Worm (Caenorhabditis elegans) whole organism, L4 larva: ENCODE results near the gene T26C11.8.

ENCODE experiments used
- F37D6.2 ChIP-seq: sonication (generic microtip); optimal IDR thresholded peaks from 2 replicates; lab custom pipeline; 2016; ENCODE audit warnings: mild to moderate bottlenecking, missing genetic modification characterization, missing compliant biosample characterization
- F44E2.7 ChIP-seq: fragments of 200-800 bp; sonication (Bioruptor generic); IDR thresholded peaks from 2 replicates; pipeline ENCODE4 v2.1.2; 2022; ENCODE audit warnings: missing genetic modification characterization, missing compliant biosample characterization
- F49E8.2 ChIP-seq: sonication (generic microtip); optimal IDR thresholded peaks from 2 replicates; lab custom pipeline; 2016; ENCODE audit warnings: missing compliant biosample characterization, mild to moderate bottlenecking, missing genetic modification characterization, borderline replicate concordance
- Y105C5A.15 ChIP-seq: fragments of 200-800 bp; sonication (Bioruptor generic); IDR thresholded peaks from 2 replicates; pipeline ENCODE4 v1.3.6; 2022; ENCODE audit warnings: missing genetic modification characterization, missing compliant biosample characterization
- Y5F2A.4 ChIP-seq: fragments of 200-800 bp; sonication (Bioruptor generic); optimal IDR thresholded peaks from 2 replicates; lab custom pipeline; 2018; ENCODE audit warnings: mild to moderate bottlenecking, missing genetic modification characterization, missing compliant biosample characterization
- aha-1 ChIP-seq: fragments of 150-350 bp; peaks from one replicate; lab custom pipeline; 2014; ENCODE audit warnings: missing biosample characterization, missing genetic modification characterization
- ceh-20 ChIP-seq: fragments of 200-800 bp; sonication (Bioruptor generic); IDR thresholded peaks from 2 replicates; pipeline ENCODE4 v1.3.6; 2022; ENCODE audit warnings: missing genetic modification reagents, missing genetic modification characterization, missing compliant biosample characterization
- cey-2 ChIP-seq: sonication (generic microtip); optimal IDR thresholded peaks from 3 replicates; lab custom pipeline; 2017; ENCODE audit warnings: missing genetic modification characterization, mild to moderate bottlenecking, missing compliant biosample characterization, antibody characterized with exemption, borderline replicate concordance; ENCODE audit not compliant: insufficient read depth
- daf-19 ChIP-seq: fragments of 200-800 bp; sonication (Bioruptor generic); conservative IDR thresholded peaks from 2 replicates; pipeline ENCODE4 v1.3.6; 2022; ENCODE audit warnings: missing genetic modification characterization, missing compliant biosample characterization
- dmd-8 ChIP-seq: fragments of 200-800 bp; sonication (Bioruptor generic); IDR thresholded peaks from 2 replicates; pipeline ENCODE4 v1.3.6; 2022; ENCODE audit warnings: missing genetic modification characterization, missing compliant biosample characterization
- dve-1 ChIP-seq: sonication (generic microtip); optimal IDR thresholded peaks from 2 replicates; lab custom pipeline; 2017; ENCODE audit warnings: antibody characterized with exemption, mild to moderate bottlenecking, missing genetic modification characterization, missing compliant biosample characterization; ENCODE audit not compliant: insufficient read depth
- egl-27 ChIP-seq: sonication (generic microtip); optimal IDR thresholded peaks from 3 replicates; lab custom pipeline; 2017; ENCODE audit warnings: missing biosample characterization, missing genetic modification reagents, missing genetic modification characterization
- fkh-10 ChIP-seq: fragments of 150-350 bp; optimal IDR thresholded peaks from 2 replicates; lab custom pipeline; 2014; ENCODE audit warnings: missing biosample characterization, missing genetic modification reagents, missing genetic modification characterization
- hif-1 ChIP-seq, 2 experiments: sonication (generic microtip); optimal IDR thresholded peaks; 2 replicates each; lab custom pipeline; 2016 to 2017; ENCODE audit warnings: missing compliant biosample characterization in 2 of 2, missing genetic modification characterization in 2 of 2, missing genetic modification reagents in 2 of 2, missing genotype in 2 of 2, mild to moderate bottlenecking in 1 of 2
- hlh-11 ChIP-seq: fragments of 200-800 bp; sonication (Bioruptor generic); optimal IDR thresholded peaks from 2 replicates; lab custom pipeline; 2018; ENCODE audit warnings: mild to moderate bottlenecking, missing genetic modification characterization, missing compliant biosample characterization
- jun-1 ChIP-seq: fragments of 150-350 bp; optimal IDR thresholded peaks from 2 replicates; lab custom pipeline; 2014; ENCODE audit warnings: missing biosample characterization, missing genetic modification reagents, missing genetic modification characterization
- lim-7 ChIP-seq: fragments of 200-800 bp; sonication (Bioruptor generic); IDR thresholded peaks from 2 replicates; pipeline ENCODE4 v1.3.6; 2022; ENCODE audit warnings: missing genetic modification characterization, missing compliant biosample characterization
- lin-1 ChIP-seq: fragments of 200-800 bp; sonication (Bioruptor generic); IDR thresholded peaks from 2 replicates; pipeline ENCODE4 v1.3.6; 2022; ENCODE audit warnings: missing genetic modification reagents, missing genetic modification characterization, missing compliant biosample characterization
- madf-9 ChIP-seq: fragments of 200-800 bp; sonication (Bioruptor generic); conservative IDR thresholded peaks from 2 replicates; pipeline ENCODE4 v1.3.6; 2022; ENCODE audit warnings: missing genetic modification reagents, missing genetic modification characterization, missing compliant biosample characterization
- mxl-2 ChIP-seq: fragments of 200-800 bp; sonication (Bioruptor generic); conservative IDR thresholded peaks from 2 replicates; pipeline ENCODE4 v1.3.6; 2022; ENCODE audit warnings: missing genetic modification reagents, missing genetic modification characterization, missing compliant biosample characterization
- nhr-10 ChIP-seq: fragments of 150-350 bp; optimal IDR thresholded peaks from 2 replicates; lab custom pipeline; 2014; ENCODE audit warnings: missing biosample characterization, missing genetic modification characterization
- nhr-11 ChIP-seq: fragments of 150-350 bp; optimal IDR thresholded peaks from 2 replicates; lab custom pipeline; 2014; ENCODE audit warnings: missing biosample characterization, missing genetic modification characterization
- nhr-111 ChIP-seq: fragments of 200-800 bp; sonication (Bioruptor generic); optimal IDR thresholded peaks from 2 replicates; lab custom pipeline; 2018; ENCODE audit warnings: mild to moderate bottlenecking, missing genetic modification characterization, missing compliant biosample characterization
- nhr-6 ChIP-seq: fragments of 150-350 bp; optimal IDR thresholded peaks from 2 replicates; lab custom pipeline; 2014; ENCODE audit warnings: missing biosample characterization, missing genetic modification characterization
- nhr-76 ChIP-seq: fragments of 150-350 bp; optimal IDR thresholded peaks from 2 replicates; lab custom pipeline; 2014; ENCODE audit warnings: missing biosample characterization, missing genetic modification characterization
- pqm-1 ChIP-seq: sonication (generic microtip); optimal IDR thresholded peaks from 2 replicates; lab custom pipeline; 2017; ENCODE audit warnings: missing biosample characterization, missing genetic modification characterization
- sdz-12 ChIP-seq: fragments of 200-800 bp; sonication (Bioruptor generic); optimal IDR thresholded peaks from 2 replicates; lab custom pipeline; 2018; ENCODE audit warnings: mild to moderate bottlenecking, missing genetic modification characterization, missing compliant biosample characterization
- tag-97 ChIP-seq: fragments of 200-800 bp; sonication (Bioruptor generic); IDR thresholded peaks from 2 replicates; pipeline ENCODE4 v1.3.6; 2022; ENCODE audit warnings: missing genetic modification characterization, missing compliant biosample characterization
- tra-1 ChIP-seq: fragments of 200-800 bp; sonication (Bioruptor generic); IDR thresholded peaks from 2 replicates; pipeline ENCODE4 v1.3.6; 2022; ENCODE audit warnings: missing genetic modification reagents, missing genetic modification characterization, missing compliant biosample characterization
- unc-39 ChIP-seq: sonication (generic microtip); optimal IDR thresholded peaks from 2 replicates; lab custom pipeline; 2017; ENCODE audit warnings: missing biosample characterization, missing genetic modification characterization
- ztf-11 ChIP-seq: fragments of 150-350 bp; optimal IDR thresholded peaks from 2 replicates; lab custom pipeline; 2014; ENCODE audit warnings: missing biosample characterization, missing genetic modification characterization
- ztf-7 ChIP-seq: fragments of 150-350 bp; optimal IDR thresholded peaks from 2 replicates; lab custom pipeline; 2014; ENCODE audit warnings: missing biosample characterization, missing genetic modification characterization

T26C11.8 gene

DNA sequence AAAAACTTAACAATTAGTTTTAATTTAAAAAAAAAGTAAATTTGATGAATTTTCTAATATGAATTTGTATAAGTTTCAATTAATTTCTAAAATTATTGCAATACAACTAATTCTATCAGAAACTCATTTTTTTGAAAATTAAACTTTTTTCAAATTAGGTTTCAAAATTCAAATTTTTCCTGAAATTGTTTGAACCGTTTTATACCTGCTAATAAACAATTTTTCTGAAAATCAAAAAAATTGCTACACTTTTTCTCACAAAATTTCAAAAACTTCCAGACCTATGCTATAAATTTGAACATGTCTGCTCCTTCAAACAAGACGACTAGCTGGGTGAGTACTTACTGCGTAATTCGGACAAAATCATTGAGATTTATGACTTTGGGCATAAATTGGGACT is at the start of gene T26C11.8:
Gene T26C11.8, plus strand, starts transcription at position 301 of the 400 bp plus-strand sequence.
- no peak for TF ChIP-seq F44E2.7
- no peak for TF ChIP-seq fkh-10 (GFP tag; lab: Kevin White, UChicago)
- no peak for TF ChIP-seq dve-1
- TF ChIP-seq Y5F2A.4, result no peak
- no peak for TF ChIP-seq F49E8.2 (tag; lab: Kevin White, UChicago)

DNA sequence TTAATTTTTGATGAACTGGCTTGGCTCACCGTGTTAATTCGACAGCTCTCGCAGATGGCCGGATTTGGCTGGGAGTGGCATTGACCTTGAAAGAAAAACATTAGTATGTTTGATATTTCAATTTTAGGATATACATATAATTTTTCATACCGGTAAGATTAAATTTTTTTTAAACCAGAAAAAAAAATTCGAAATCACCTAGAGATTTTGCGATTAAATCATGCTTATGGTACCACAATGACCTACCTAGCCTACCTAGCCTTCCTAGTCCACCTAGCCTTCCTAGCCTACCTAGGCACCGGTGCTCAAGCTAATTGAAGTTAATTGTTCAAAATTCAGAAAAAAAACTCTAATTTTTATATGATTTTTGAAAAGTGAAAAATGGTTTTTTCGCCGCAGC is 49.1 kb upstream of the T26C11.8 start, which contains the start of gene C14E2.3:
Gene C14E2.3, minus strand, starts transcription at position 101 of the 400 bp plus-strand sequence.
- no peak for TF ChIP-seq nhr-111
- TF ChIP-seq madf-9 (GFP tag; lab: Robert Waterston, UW), result no peak
- TF ChIP-seq nhr-11 (tag; lab: Kevin White, UChicago), result no peak
- TF ChIP-seq lin-1 (GFP tag; lab: Robert Waterston, UW), result no peak
- no peak for TF ChIP-seq Y105C5A.15 (GFP tag; lab: Robert Waterston, UW)
- TF ChIP-seq unc-39 (tag; lab: Kevin White, UChicago), result no peak
- TF ChIP-seq F37D6.2 (tag; lab: Kevin White, UChicago), result no peak
- TF ChIP-seq daf-19 (GFP tag; lab: Robert Waterston, UW), result no peak
- TF ChIP-seq nhr-10 (tag; lab: Kevin White, UChicago), result no peak
- TF ChIP-seq ceh-20 (GFP tag; lab: Robert Waterston, UW), result no peak
- TF ChIP-seq dmd-8 (GFP tag; lab: Robert Waterston, UW), result no peak
- no peak for TF ChIP-seq dve-1
- no peak for TF ChIP-seq pqm-1 (tag; lab: Kevin White, UChicago)
- TF ChIP-seq Y5F2A.4, result no peak

DNA sequence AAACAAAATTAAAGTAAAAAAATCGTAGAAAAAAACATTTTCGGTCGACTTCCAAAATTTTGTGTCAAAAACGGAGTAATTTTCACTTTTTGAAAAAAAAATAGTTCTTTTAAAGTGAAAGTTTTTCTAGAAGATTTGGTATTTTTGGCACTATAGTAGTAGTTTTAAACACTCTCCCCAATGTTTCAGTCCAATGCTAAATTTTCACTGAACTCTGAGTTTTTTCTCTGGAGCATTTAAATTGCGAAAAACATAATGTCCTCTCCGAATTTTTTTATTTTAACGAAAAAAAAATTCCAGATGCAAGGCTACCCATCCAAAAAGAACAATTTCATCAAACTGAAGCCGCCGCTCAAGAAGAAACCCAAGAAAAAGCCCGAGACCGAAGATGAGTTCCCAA is 44.4 kb upstream of the T26C11.8 start, which contains the start of gene C14E2.7:
Gene C14E2.7, plus strand, starts transcription at position 301 of the 400 bp plus-strand sequence.
- TF ChIP-seq F44E2.7 (no peak), hlh-11 (tag; lab: Kevin White, UChicago) (no peak), nhr-76 (tag; lab: Kevin White, UChicago) (no peak), mxl-2 (GFP tag; lab: Robert Waterston, UW) (no peak), tag-97 (GFP tag; lab: Robert Waterston, UW) (no peak), F49E8.2 (tag; lab: Kevin White, UChicago) (no peak)

DNA sequence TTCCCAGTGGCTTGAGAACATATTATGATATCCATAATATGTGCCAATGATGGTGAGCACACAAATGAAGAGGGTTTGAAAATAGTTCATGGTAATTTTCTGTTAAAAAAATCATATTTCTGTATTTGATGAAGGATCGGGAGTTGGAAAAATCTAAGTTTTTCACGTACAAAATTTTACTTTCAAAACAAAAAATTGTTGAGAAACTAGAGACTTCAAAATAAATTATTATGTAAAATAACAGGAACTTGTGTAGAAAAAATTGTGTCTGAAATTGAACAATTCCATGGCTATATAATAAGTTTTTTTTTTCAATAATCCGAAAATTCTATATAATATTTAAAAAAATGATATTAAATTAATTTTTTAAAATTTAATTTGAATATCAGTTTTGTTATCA is 39.3 kb upstream of the T26C11.8 start, which contains the start of gene C14E2.4:
Gene C14E2.4, minus strand, starts transcription at position 101 of the 400 bp plus-strand sequence.
- TF ChIP-seq hif-1 (tag; optimal IDR thresholded peaks at IDR 0.05; lab: Kevin White, UChicago) (no peak), nhr-11 (tag; lab: Kevin White, UChicago) (no peak), jun-1 (tag; lab: Kevin White, UChicago) (no peak), egl-27 (tag; lab: Kevin White, UChicago) (no peak), tra-1 (no peak), lim-7 (GFP tag; lab: Robert Waterston, UW) (no peak), nhr-6 (tag; lab: Kevin White, UChicago) (no peak), ztf-7 (tag; lab: Kevin White, UChicago) (no peak), sdz-12 (GFP tag; lab: Kevin White, UChicago) (no peak), nhr-10 (tag; lab: Kevin White, UChicago) (no peak), cey-2 (tag; lab: Kevin White, UChicago) (no peak), F44E2.7 (no peak)
- TF ChIP-seq, all 104 proteins: peak for 0

DNA sequence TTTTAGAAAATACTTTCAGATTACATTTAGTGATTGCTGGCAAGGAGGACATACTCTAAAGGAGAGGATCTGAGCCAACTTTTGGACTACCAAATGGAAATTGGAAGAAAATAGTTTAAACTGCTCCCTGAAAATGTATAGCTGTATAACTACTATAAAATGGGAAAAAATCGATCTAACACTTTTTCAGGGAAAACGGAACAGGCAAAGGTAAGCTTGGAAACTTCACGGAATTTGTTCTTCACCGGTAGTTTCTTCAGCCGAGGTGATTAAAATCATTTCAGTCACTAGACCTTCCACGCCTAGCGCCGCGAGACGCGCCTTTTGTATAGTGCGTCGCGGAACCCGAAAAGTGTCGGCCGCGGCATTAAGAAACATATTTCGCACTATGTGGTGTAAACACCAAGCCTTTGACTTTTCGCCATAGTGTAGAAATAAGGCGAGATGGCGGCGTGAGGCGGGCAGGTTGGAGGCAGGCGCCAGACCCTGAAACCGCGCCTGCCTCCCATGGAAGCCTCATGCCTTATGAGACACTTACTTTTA is 35.2 kb upstream of the T26C11.8 start, which contains the start of gene C14E2.5:
Gene C14E2.5, minus strand, starts transcription at position 51 of the 543 bp plus-strand sequence.
- TF ChIP-seq ztf-11 (tag; lab: Kevin White, UChicago) (no peak), pqm-1 (tag; lab: Kevin White, UChicago) (no peak), aha-1 (tag; lab: Kevin White, UChicago) (peak; percentile 5), lim-7 (GFP tag; lab: Robert Waterston, UW) (no peak)
